Worm (Caenorhabditis elegans): Measurements from ENCODE around the gene str-205.

- TF ChIP-seq lin-13 (GFP tag; optimal IDR thresholded peaks at IDR 0.05) (no peak), isw-1 (GFP tag; IDR thresholded peaks at IDR 0.05) (no peak), unc-62 (GFP tag; optimal IDR thresholded peaks at IDR 0.05) (no peak), nhr-28 (tag; optimal IDR thresholded peaks at IDR 0.05) (no peak), lin-15B (tag; optimal IDR thresholded peaks at IDR 0.05) (no peak), nhr-11 (tag; optimal IDR thresholded peaks at IDR 0.05) (no peak), irx-1 (tag; optimal IDR thresholded peaks at IDR 0.05) (no peak), elt-2 (tag; optimal IDR thresholded peaks at IDR 0.05) (no peak), lsy-2 (tag; optimal IDR thresholded peaks at IDR 0.05) (no peak), dpl-1 (GFP tag; optimal IDR thresholded peaks at IDR 0.05) (no peak), lin-39 (tag; optimal IDR thresholded peaks at IDR 0.05) (no peak), nhr-12 (tag; optimal IDR thresholded peaks at IDR 0.05) (no peak), rnt-1 (tag; optimal IDR thresholded peaks at IDR 0.05) (no peak), elt-3 (tag; optimal IDR thresholded peaks at IDR 0.05) (no peak)
These were observed 45.4 kb upstream of the str-205 start, which contains the start of gene F26G5.1 for ce11 chrV:4975140-4975539.

Measured in whole organism, L1 larva.